Worm (Caenorhabditis elegans): ENCODE data around the gene W07A12.4.

Gene W07A12.4

DNA sequence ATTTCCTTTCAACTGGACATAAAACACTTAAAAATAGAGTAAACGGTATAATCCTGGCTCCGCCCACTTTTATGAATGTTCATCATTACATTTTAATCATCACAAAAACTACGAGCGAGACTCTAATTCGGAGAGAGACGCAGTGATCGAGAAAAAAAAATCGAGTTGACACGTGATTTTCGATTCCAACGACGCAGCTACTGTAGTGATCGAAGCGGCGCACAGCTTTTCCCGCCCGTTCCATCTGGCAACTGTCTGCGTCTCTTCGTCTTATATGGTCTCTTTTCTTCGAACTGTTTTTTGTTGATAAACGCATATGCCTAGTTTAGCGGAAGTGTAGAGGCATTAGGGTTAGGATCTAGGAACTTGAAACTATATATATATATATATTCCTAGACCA lies 32.3 kb upstream of the W07A12.4 start:
- TF ChIP-seq mep-1 (tag; optimal IDR thresholded peaks at IDR 0.05) (no peak), fkh-8 (tag; optimal IDR thresholded peaks at IDR 0.05) (no peak), nhr-71 (tag; optimal IDR thresholded peaks at IDR 0.05) (peak; percentile 19), snu-23 (GFP tag; optimal IDR thresholded peaks at IDR 0.05) (peak; percentile 8), nhr-84 (tag; optimal IDR thresholded peaks at IDR 0.05) (no peak), lin-15B (tag; optimal IDR thresholded peaks at IDR 0.05) (no peak), unc-130 (tag; optimal IDR thresholded peaks at IDR 0.05) (peak; percentile 3), ztf-4 (tag; optimal IDR thresholded peaks at IDR 0.05) (peak; percentile 9), blmp-1 (tag; optimal IDR thresholded peaks at IDR 0.05) (peak; percentile 60), lin-39 (tag; optimal IDR thresholded peaks at IDR 0.05) (no peak), zip-4 (GFP tag; optimal IDR thresholded peaks at IDR 0.05) (no peak), tbx-2 (tag; optimal IDR thresholded peaks at IDR 0.05) (peak; percentile 5), dpl-1 (GFP tag; optimal IDR thresholded peaks at IDR 0.05) (peak in 2 of 3 experiments; percentile 2 to 10), lin-14 (GFP tag; optimal IDR thresholded peaks at IDR 0.05) (peak; percentile 45), tlp-1 (tag; optimal IDR thresholded peaks at IDR 0.05) (no peak), elt-2 (tag; optimal IDR thresholded peaks at IDR 0.05) (peak; percentile 23), nhr-85 (tag) (peak; percentile 61), lin-35 (GFP tag; optimal IDR thresholded peaks at IDR 0.05) (peak in 1 of 2 experiments; percentile 57), elt-3 (tag; optimal IDR thresholded peaks at IDR 0.05) (peak in 1 of 6 experiments; percentile 45), lsy-2 (tag; optimal IDR thresholded peaks at IDR 0.05) (peak; percentile 3 to 54), nhr-20 (tag; optimal IDR thresholded peaks at IDR 0.05) (peak; percentile 2), mdl-1 (tag; optimal IDR thresholded peaks at IDR 0.05) (peak in 1 of 2 experiments; percentile 9), ceh-90 (tag; optimal IDR thresholded peaks at IDR 0.05) (no peak), lir-3 (tag; optimal IDR thresholded peaks at IDR 0.05; ENCODE audit: poor library complexity) (no peak)

DNA sequence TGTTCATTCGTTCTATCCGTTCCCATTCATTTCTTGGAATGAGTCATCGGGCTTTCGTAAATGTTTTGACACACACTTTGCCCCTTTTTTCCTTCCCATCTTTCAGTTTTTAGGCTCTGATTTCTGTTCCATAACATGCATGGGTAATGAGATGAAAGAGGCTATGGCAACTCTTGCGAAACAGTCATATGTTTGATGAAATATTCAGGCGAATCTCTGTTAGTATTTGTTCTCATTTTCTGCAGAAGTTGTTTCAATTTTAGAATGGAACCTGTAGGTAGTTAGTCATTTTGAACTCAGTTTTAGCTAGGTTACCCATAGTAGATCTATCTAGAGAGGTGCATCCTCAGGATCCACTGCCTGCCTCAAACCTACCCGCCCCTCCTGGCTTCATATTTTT lies 31.1 kb upstream of the W07A12.4 start:
- TF ChIP-seq egl-27 (tag; optimal IDR thresholded peaks at IDR 0.05) (no peak), grh-1 (GFP tag; IDR thresholded peaks at IDR 0.05) (no peak), lir-3 (tag; optimal IDR thresholded peaks at IDR 0.05; ENCODE audit: poor library complexity) (no peak), nhr-85 (tag) (peak; percentile 34)

DNA sequence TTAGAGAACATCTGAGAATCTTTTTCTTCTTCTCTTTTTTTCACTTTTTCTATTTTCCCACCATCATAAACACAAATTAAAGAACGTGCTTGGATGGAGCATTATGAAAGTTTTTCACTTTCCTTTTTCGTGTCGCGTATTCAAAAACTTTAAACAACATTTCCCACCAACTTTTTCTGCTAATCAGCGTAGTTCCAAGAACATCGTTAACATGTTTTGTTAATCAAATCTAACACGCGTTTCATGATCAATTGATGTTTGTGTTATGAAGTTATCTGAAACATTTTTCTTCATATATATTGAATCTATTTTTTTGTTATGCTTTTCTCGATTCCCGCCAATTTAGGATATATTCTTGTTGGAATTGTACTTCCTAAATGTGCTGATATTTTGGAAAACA lies 30.4 kb upstream of the W07A12.4 start:
- peak; percentile 76 for TF ChIP-seq nhr-71 (tag; optimal IDR thresholded peaks at IDR 0.05)
- peak; percentile 25 for TF ChIP-seq nhr-11 (tag; optimal IDR thresholded peaks at IDR 0.05)
- no peak for TF ChIP-seq hpl-2 (GFP tag; optimal IDR thresholded peaks at IDR 0.05)
- TF ChIP-seq sox-4 (tag; optimal IDR thresholded peaks at IDR 0.05), result peak; percentile 4
- peak; percentile 64 for TF ChIP-seq nhr-47 (tag; optimal IDR thresholded peaks at IDR 0.05)
- peak; percentile 47 for TF ChIP-seq lin-14 (GFP tag; optimal IDR thresholded peaks at IDR 0.05)
- TF ChIP-seq mep-1 (tag; optimal IDR thresholded peaks at IDR 0.05), result no peak
- peak; percentile 86 for TF ChIP-seq fkh-8 (tag; optimal IDR thresholded peaks at IDR 0.05)

DNA sequence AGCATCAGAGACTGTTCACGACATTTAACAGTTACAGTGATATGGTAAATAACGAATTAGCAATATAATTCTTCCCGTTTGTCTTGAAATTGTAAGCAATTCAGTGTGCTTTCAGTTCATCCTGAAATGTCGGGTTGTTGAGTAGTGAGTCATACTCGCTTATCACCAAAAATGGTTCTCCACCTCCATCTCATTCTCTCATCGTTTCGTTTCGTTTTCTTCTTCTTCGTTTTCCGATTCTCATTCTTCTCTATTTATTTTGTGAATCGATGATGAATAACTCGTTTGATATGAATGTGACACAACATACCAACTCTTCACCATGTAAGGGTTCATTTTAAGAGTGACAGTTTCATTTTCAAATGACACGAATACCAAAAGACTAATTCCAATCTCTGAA lies 29.7 kb upstream of the W07A12.4 start:
- TF ChIP-seq sptf-1 (tag; optimal IDR thresholded peaks at IDR 0.05) (no peak), lin-35 (GFP tag; optimal IDR thresholded peaks at IDR 0.05) (peak in 1 of 2 experiments; percentile 42), egl-27 (tag; optimal IDR thresholded peaks at IDR 0.05) (no peak)

- no peak for TF ChIP-seq snpc-4 (tag; optimal IDR thresholded peaks at IDR 0.05)
- TF ChIP-seq blmp-1 (tag; optimal IDR thresholded peaks at IDR 0.05), result no peak
- TF ChIP-seq nhr-71 (tag; optimal IDR thresholded peaks at IDR 0.05), result peak; percentile 90
- peak; percentile 19 for TF ChIP-seq ceh-90 (tag; optimal IDR thresholded peaks at IDR 0.05)
- no peak for TF ChIP-seq unc-98 (GFP tag; IDR thresholded peaks at IDR 0.05)
- TF ChIP-seq aly-2 (tag; optimal IDR thresholded peaks at IDR 0.05), result no peak
- TF ChIP-seq swsn-7 (tag; optimal IDR thresholded peaks at IDR 0.05), result peak; percentile 35
- peak; percentile 69 for TF ChIP-seq elt-2 (tag; optimal IDR thresholded peaks at IDR 0.05)
- no peak for TF ChIP-seq F16B12.6 (tag; optimal IDR thresholded peaks at IDR 0.05)
- no peak for TF ChIP-seq unc-62 (GFP tag; optimal IDR thresholded peaks at IDR 0.05)
- no peak for TF ChIP-seq hlh-4 (tag; optimal IDR thresholded peaks at IDR 0.05)
- no peak for TF ChIP-seq unc-130 (tag; optimal IDR thresholded peaks at IDR 0.05)
- peak; percentile 15; the same call in 1 of the 2 replicates for TF ChIP-seq nhr-19 (GFP tag; conservative IDR thresholded peaks at IDR 0.05)
- TF ChIP-seq mdl-1 (tag; optimal IDR thresholded peaks at IDR 0.05), result no peak
- TF ChIP-seq unc-86 (tag; optimal IDR thresholded peaks at IDR 0.05), result no peak
- TF ChIP-seq lin-14 (GFP tag; optimal IDR thresholded peaks at IDR 0.05), result peak; percentile 67
- no peak for TF ChIP-seq vab-15 (tag; optimal IDR thresholded peaks at IDR 0.05)
- TF ChIP-seq fkh-8 (tag; optimal IDR thresholded peaks at IDR 0.05), result peak; percentile 92
- peak; percentile 93 for TF ChIP-seq dsc-1 (tag; optimal IDR thresholded peaks at IDR 0.05)
- TF ChIP-seq sup-37 (GFP tag; optimal IDR thresholded peaks at IDR 0.05), result no peak
- TF ChIP-seq C16A3.4 (tag; optimal IDR thresholded peaks at IDR 0.05), result no peak
- TF ChIP-seq ceh-82 (tag; optimal IDR thresholded peaks at IDR 0.05), result no peak
Observed at ce11 chrII:9117789-9118242, 28.2 kb upstream of the W07A12.4 start.

Data from whole organism, L1 larva.